Worm (Caenorhabditis elegans) whole organism, L1 larva: Measurements from ENCODE around the gene osta-1.
A peak's percentile ranks its signal among the peaks of the same experiment; 100 is the strongest.

ENCODE experiments used
- C04F5.9 ChIP-seq: sonication (generic microtip); optimal IDR thresholded peaks from 2 replicates; lab custom pipeline; 2016; ENCODE audit warnings: missing genetic modification characterization, missing compliant biosample characterization
- C16A3.4 ChIP-seq: fragments of 150-350 bp; optimal IDR thresholded peaks from 2 replicates; lab custom pipeline; 2014; ENCODE audit warnings: missing biosample characterization, missing genetic modification characterization
- F16B12.6 ChIP-seq: fragments of 150-350 bp; optimal IDR thresholded peaks from 2 replicates; lab custom pipeline; 2014; ENCODE audit warnings: missing biosample characterization, missing genetic modification characterization
- aha-1 ChIP-seq: fragments of 150-350 bp; optimal IDR thresholded peaks from 2 replicates; lab custom pipeline; 2014; ENCODE audit warnings: missing biosample characterization, missing genetic modification characterization
- alr-1 ChIP-seq: fragments of 200-800 bp; sonication (Bioruptor generic); optimal IDR thresholded peaks from 2 replicates; lab custom pipeline; 2018; ENCODE audit warnings: borderline replicate concordance, mild to moderate bottlenecking, missing genetic modification characterization, missing compliant biosample characterization
- ama-1 ChIP-seq: fragments of 150-350 bp; optimal IDR thresholded peaks from 2 replicates; lab custom pipeline; 2014
- ceh-82 ChIP-seq, 3 experiments: fragments of 150-350 bp in 1 of 3; sonication (generic microtip) in 2 of 3; optimal IDR thresholded peaks; 2 replicates each; lab custom pipeline; 2014 to 2017; ENCODE audit warnings: missing biosample characterization in 3 of 3, missing genetic modification characterization in 3 of 3
- ceh-88 ChIP-seq: fragments of 200-800 bp; sonication (Bioruptor generic); IDR thresholded peaks from 2 replicates; pipeline ENCODE4 v1.3.6; 2022; ENCODE audit warnings: missing genetic modification characterization, missing compliant biosample characterization
- ceh-90 ChIP-seq: sonication (generic microtip); optimal IDR thresholded peaks from 2 replicates; lab custom pipeline; 2016; ENCODE audit warnings: missing genetic modification characterization, missing compliant biosample characterization
- dpl-1 ChIP-seq, 3 experiments: fragments of 150-350 bp in 2 of 3; sonication (generic microtip) in 1 of 3; optimal IDR thresholded peaks; 2 replicates each; lab custom pipeline; 2014 to 2017; ENCODE audit warnings: missing biosample characterization in 3 of 3, missing genetic modification characterization in 3 of 3, missing genetic modification reagents in 3 of 3
- dsc-1 ChIP-seq: sonication (generic microtip); optimal IDR thresholded peaks from 2 replicates; lab custom pipeline; 2016; ENCODE audit warnings: mild to moderate bottlenecking, missing genetic modification characterization, missing compliant biosample characterization
- efl-1 ChIP-seq, 4 experiments: fragments of 150-350 bp; optimal IDR thresholded peaks in 3 of 4; peaks in 1 of 4; 1 replicate in 1 of 4; 2 replicates in 3 of 4; lab custom pipeline; 2014; ENCODE audit warnings: missing biosample characterization in 2 of 4, missing genetic modification characterization in 2 of 4, missing genetic modification reagents in 2 of 4
- efl-3 ChIP-seq: fragments of 200-800 bp; sonication (Bioruptor generic); optimal IDR thresholded peaks from 2 replicates; lab custom pipeline; 2018; ENCODE audit warnings: mild to moderate bottlenecking, missing genetic modification characterization, missing compliant biosample characterization
- egl-13 ChIP-seq: sonication (generic microtip); optimal IDR thresholded peaks from 2 replicates; lab custom pipeline; 2016; ENCODE audit warnings: missing genotype, missing genetic modification reagents, missing genetic modification characterization, missing compliant biosample characterization
- elt-2 ChIP-seq: sonication (generic microtip); optimal IDR thresholded peaks from 2 replicates; lab custom pipeline; 2016; ENCODE audit warnings: missing genetic modification characterization, mild to moderate bottlenecking, inconsistent platforms, missing compliant biosample characterization, missing genetic modification reagents
- elt-3 ChIP-seq, 6 experiments: fragments of 150-350 bp in 1 of 6; sonication (generic microtip); optimal IDR thresholded peaks; 2 replicates each; lab custom pipeline; 2017 to 2018; ENCODE audit warnings: missing biosample characterization in 6 of 6, missing genetic modification characterization in 6 of 6, inconsistent platforms in 1 of 6
- fkh-4 ChIP-seq: sonication (generic microtip); optimal IDR thresholded peaks from 2 replicates; lab custom pipeline; 2016; ENCODE audit warnings: missing compliant biosample characterization, missing genetic modification characterization, borderline replicate concordance
- fkh-8 ChIP-seq: sonication (generic microtip); optimal IDR thresholded peaks from 2 replicates; lab custom pipeline; 2016; ENCODE audit warnings: mild to moderate bottlenecking, missing genetic modification characterization, missing compliant biosample characterization
- fos-1 ChIP-seq: fragments of 150-350 bp; optimal IDR thresholded peaks from 2 replicates; lab custom pipeline; 2014; ENCODE audit warnings: missing biosample characterization, missing genetic modification characterization
- grh-1 ChIP-seq: fragments of 200-800 bp; sonication (Bioruptor generic); IDR thresholded peaks from 2 replicates; pipeline ENCODE4 v1.3.6; 2022; ENCODE audit warnings: missing genetic modification reagents, missing genetic modification characterization, missing compliant biosample characterization
- hlh-17 ChIP-seq: fragments of 200-800 bp; sonication (Bioruptor generic); optimal IDR thresholded peaks from 2 replicates; lab custom pipeline; 2018; ENCODE audit warnings: missing genetic modification characterization, mild to moderate bottlenecking, missing compliant biosample characterization, moderate library complexity, borderline replicate concordance
- hlh-4 ChIP-seq: sonication (generic microtip); optimal IDR thresholded peaks from 2 replicates; lab custom pipeline; 2016; ENCODE audit warnings: mild to moderate bottlenecking, missing genetic modification characterization, missing compliant biosample characterization
- hpl-2 ChIP-seq: fragments of 150-350 bp; optimal IDR thresholded peaks from 2 replicates; lab custom pipeline; 2014; ENCODE audit warnings: missing biosample characterization, missing genetic modification reagents, missing genetic modification characterization
- jun-1 ChIP-seq: fragments of 150-350 bp; optimal IDR thresholded peaks from 2 replicates; lab custom pipeline; 2014; ENCODE audit warnings: missing biosample characterization, missing genetic modification reagents, missing genetic modification characterization
- lin-13 ChIP-seq: fragments of 150-350 bp; optimal IDR thresholded peaks from 2 replicates; lab custom pipeline; 2014; ENCODE audit warnings: missing biosample characterization, missing genetic modification reagents, missing genetic modification characterization
- lin-35 ChIP-seq, 2 experiments: fragments of 150-350 bp; optimal IDR thresholded peaks; 2 replicates each; lab custom pipeline; 2014; ENCODE audit warnings: missing biosample characterization in 2 of 2, missing genetic modification characterization in 2 of 2, missing genetic modification reagents in 2 of 2
- lin-39 ChIP-seq: fragments of 150-350 bp; optimal IDR thresholded peaks from 2 replicates; lab custom pipeline; 2014; ENCODE audit warnings: missing biosample characterization, missing genetic modification reagents, missing genetic modification characterization
- lsy-2 ChIP-seq, 2 experiments: fragments of 150-350 bp; optimal IDR thresholded peaks; 2 replicates each; lab custom pipeline; 2014; ENCODE audit warnings: missing biosample characterization in 2 of 2, missing genetic modification characterization in 2 of 2
- mab-9 ChIP-seq: fragments of 200-800 bp; sonication (Bioruptor generic); IDR thresholded peaks from 2 replicates; pipeline ENCODE4 v1.3.6; 2022; ENCODE audit warnings: missing genetic modification reagents, missing genetic modification characterization, missing compliant biosample characterization
- mdl-1 ChIP-seq, 2 experiments: fragments of 150-350 bp; optimal IDR thresholded peaks; 2 replicates each; lab custom pipeline; 2014 to 2017; ENCODE audit warnings: missing biosample characterization in 2 of 2, missing genetic modification characterization in 2 of 2, inconsistent platforms in 1 of 2
- mep-1 ChIP-seq: fragments of 150-350 bp; optimal IDR thresholded peaks from 2 replicates; lab custom pipeline; 2014; ENCODE audit warnings: missing biosample characterization, missing genetic modification characterization
- nhr-11 ChIP-seq: fragments of 150-350 bp; optimal IDR thresholded peaks from 2 replicates; lab custom pipeline; 2014; ENCODE audit warnings: missing biosample characterization, missing genetic modification characterization
- nhr-19 ChIP-seq: fragments of 200-800 bp; sonication (Bioruptor generic); conservative IDR thresholded peaks from 2 replicates; pipeline ENCODE4 v1.3.6; 2022; ENCODE audit warnings: missing genetic modification characterization, missing compliant biosample characterization
- nhr-20 ChIP-seq: sonication (generic microtip); optimal IDR thresholded peaks from 2 replicates; lab custom pipeline; 2016; ENCODE audit warnings: mild to moderate bottlenecking, missing genetic modification characterization, missing compliant biosample characterization
- nhr-237 ChIP-seq: fragments of 150-350 bp; optimal IDR thresholded peaks from 2 replicates; lab custom pipeline; 2014; ENCODE audit warnings: missing biosample characterization, missing genetic modification characterization
- nhr-47 ChIP-seq: sonication (generic microtip); optimal IDR thresholded peaks from 2 replicates; lab custom pipeline; 2016; ENCODE audit warnings: mild to moderate bottlenecking, missing genetic modification characterization, moderate library complexity, missing compliant biosample characterization
- nhr-84 ChIP-seq: sonication (generic microtip); optimal IDR thresholded peaks from 2 replicates; lab custom pipeline; 2017; ENCODE audit warnings: missing biosample characterization, missing genetic modification characterization
- nhr-85 ChIP-seq: sonication (generic microtip); peaks from one replicate; lab custom pipeline; 2016; ENCODE audit warnings: missing genetic modification characterization, inconsistent platforms, missing compliant biosample characterization
- nhr-90 ChIP-seq: sonication (generic microtip); optimal IDR thresholded peaks from 2 replicates; lab custom pipeline; 2016; ENCODE audit warnings: mild to moderate bottlenecking, missing genetic modification characterization, missing compliant biosample characterization; ENCODE audit not compliant: poor library complexity
- pag-3 ChIP-seq: sonication (generic microtip); optimal IDR thresholded peaks from 2 replicates; lab custom pipeline; 2017; ENCODE audit warnings: missing genetic modification characterization, mild to moderate bottlenecking, missing compliant biosample characterization, antibody characterized with exemption, borderline replicate concordance; ENCODE audit not compliant: insufficient read depth
- skn-1 ChIP-seq: fragments of 150-350 bp; optimal IDR thresholded peaks from 2 replicates; lab custom pipeline; 2014; ENCODE audit warnings: missing biosample characterization, missing genetic modification characterization
- snu-23 ChIP-seq: sonication (generic microtip); optimal IDR thresholded peaks from 2 replicates; lab custom pipeline; 2016; ENCODE audit warnings: missing genetic modification characterization, missing compliant biosample characterization
- sptf-1 ChIP-seq: fragments of 150-350 bp; optimal IDR thresholded peaks from 2 replicates; lab custom pipeline; 2014; ENCODE audit warnings: missing biosample characterization, missing genetic modification characterization
- sup-37 ChIP-seq: fragments of 200-800 bp; sonication (Bioruptor generic); optimal IDR thresholded peaks from 2 replicates; lab custom pipeline; 2018; ENCODE audit warnings: mild to moderate bottlenecking, missing genetic modification characterization, missing compliant biosample characterization
- swsn-7 ChIP-seq: sonication (generic microtip); optimal IDR thresholded peaks from 2 replicates; lab custom pipeline; 2016; ENCODE audit warnings: missing genetic modification characterization, missing compliant biosample characterization
- unc-130 ChIP-seq: fragments of 150-350 bp; optimal IDR thresholded peaks from 2 replicates; lab custom pipeline; 2017; ENCODE audit warnings: missing biosample characterization, missing genetic modification characterization, inconsistent platforms
- unc-30 ChIP-seq: sonication (generic microtip); optimal IDR thresholded peaks from 2 replicates; lab custom pipeline; 2017; ENCODE audit warnings: missing biosample characterization, missing genetic modification characterization
- unc-86 ChIP-seq: sonication (generic microtip); optimal IDR thresholded peaks from 2 replicates; lab custom pipeline; 2016; ENCODE audit warnings: missing genetic modification characterization, missing compliant biosample characterization
- unc-98 ChIP-seq: fragments of 200-800 bp; sonication (Bioruptor generic); IDR thresholded peaks from 2 replicates; pipeline ENCODE4 v1.3.6; 2022; ENCODE audit warnings: missing genetic modification characterization, missing compliant biosample characterization
- vab-15 ChIP-seq: sonication (generic microtip); optimal IDR thresholded peaks from 2 replicates; lab custom pipeline; 2017; ENCODE audit warnings: missing genotype, mild to moderate bottlenecking, missing genetic modification characterization, missing compliant biosample characterization
- xbp-1 ChIP-seq: sonication (generic microtip); optimal IDR thresholded peaks from 2 replicates; lab custom pipeline; 2016; ENCODE audit warnings: missing genetic modification characterization, missing compliant biosample characterization
- zip-4 ChIP-seq: fragments of 200-800 bp; sonication (Bioruptor generic); optimal IDR thresholded peaks from 2 replicates; lab custom pipeline; 2018; ENCODE audit warnings: mild to moderate bottlenecking, missing genetic modification characterization, moderate library complexity, missing compliant biosample characterization

The osta-1 gene

ce11 chrII:24559-24998, 18.1 kb downstream of the osta-1 start, which contains the start of gene enee-1 (continued):
- TF ChIP-seq zip-4 (GFP tag; lab: Kevin White, UChicago): peak; percentile 32
- peak; percentile 85 to 96 for TF ChIP-seq efl-1 (optimal IDR thresholded peaks at IDR 0.05; lab: Kevin White, UChicago)
- TF ChIP-seq efl-1 (GFP tag; optimal IDR thresholded peaks at IDR 0.05 in 1 of 2; lab: Kevin White, UChicago): peak; percentile 98 to 100
- peak; percentile 91 for TF ChIP-seq C16A3.4 (tag; lab: Kevin White, UChicago)
- TF ChIP-seq lin-13 (GFP tag; lab: Kevin White, UChicago): peak; percentile 90
- no peak for TF ChIP-seq hpl-2 (GFP tag; lab: Kevin White, UChicago)
- peak; percentile 68 for TF ChIP-seq F16B12.6 (tag; lab: Kevin White, UChicago)
- TF ChIP-seq vab-15 (tag; lab: Kevin White, UChicago): no peak
- peak; percentile 22 for TF ChIP-seq nhr-237
- peak; percentile 72 for TF ChIP-seq grh-1 (GFP tag; lab: Robert Waterston, UW)
- TF ChIP-seq lin-35 (GFP tag; optimal IDR thresholded peaks at IDR 0.05; lab: Kevin White, UChicago): peak; percentile 98 to 100
- TF ChIP-seq aha-1 (tag; lab: Kevin White, UChicago): peak; percentile 61
- TF ChIP-seq nhr-19 (GFP tag; lab: Robert Waterston, UW): peak; percentile 84
- TF ChIP-seq alr-1 (tag; lab: Kevin White, UChicago): no peak
- no peak for TF ChIP-seq pag-3 (tag; lab: Kevin White, UChicago)
- peak; percentile 93 for TF ChIP-seq nhr-47
- peak; percentile 89 to 93 (median 92) for TF ChIP-seq ceh-82 (tag; optimal IDR thresholded peaks at IDR 0.05; lab: Kevin White, UChicago)
- TF ChIP-seq ceh-88 (GFP tag; lab: Robert Waterston, UW): peak; percentile 72
- peak; percentile 61 for TF ChIP-seq sup-37
- peak; percentile 72 for TF ChIP-seq nhr-90
- TF ChIP-seq nhr-85: peak; percentile 87
- TF ChIP-seq mab-9 (GFP tag; lab: Robert Waterston, UW): peak; percentile 56
- peak; percentile 80 for TF ChIP-seq fos-1 (tag; lab: Kevin White, UChicago)
- peak; percentile 86 for TF ChIP-seq jun-1 (tag; lab: Kevin White, UChicago)
- TF ChIP-seq elt-2: peak; percentile 45
- TF ChIP-seq mep-1 (tag; lab: Kevin White, UChicago): peak; percentile 90
- TF ChIP-seq swsn-7: peak; percentile 86
- TF ChIP-seq ama-1 (lab: Kevin White, UChicago): peak; percentile 94
- TF ChIP-seq C04F5.9: peak; percentile 72
- peak; percentile 71 for TF ChIP-seq egl-13 (tag; lab: Kevin White, UChicago)
- peak; percentile 87 for TF ChIP-seq fkh-8 (tag; lab: Kevin White, UChicago)
- TF ChIP-seq nhr-84 (tag; lab: Kevin White, UChicago): no peak
- TF ChIP-seq hlh-17 (GFP tag; lab: Kevin White, UChicago): no peak
- peak; percentile 50 for TF ChIP-seq fkh-4
- peak; percentile 86 for TF ChIP-seq skn-1 (tag; lab: Kevin White, UChicago)
- TF ChIP-seq unc-130: peak; percentile 76
- TF ChIP-seq unc-86 (tag; lab: Kevin White, UChicago): peak; percentile 84
- TF ChIP-seq xbp-1 (tag; lab: Kevin White, UChicago): peak; percentile 82
- TF ChIP-seq hlh-4 (tag; lab: Kevin White, UChicago): no peak
- TF ChIP-seq elt-3 (tag; optimal IDR thresholded peaks at IDR 0.05; lab: Kevin White, UChicago): peak in 2 of 6 experiments; percentile 61 to 69
- TF ChIP-seq nhr-11 (tag; lab: Kevin White, UChicago): peak; percentile 56
- TF ChIP-seq snu-23 (GFP tag; lab: Kevin White, UChicago): peak; percentile 91
- TF ChIP-seq lin-39 (tag; lab: Kevin White, UChicago): peak; percentile 89
- no peak for TF ChIP-seq efl-3
- peak; percentile 95 to 99 (median 98) for TF ChIP-seq dpl-1 (GFP tag; optimal IDR thresholded peaks at IDR 0.05; lab: Kevin White, UChicago)
- TF ChIP-seq ceh-90: no peak
- TF ChIP-seq nhr-20: peak; percentile 81
- no peak for TF ChIP-seq unc-98 (GFP tag; lab: Robert Waterston, UW)
- no peak for TF ChIP-seq sptf-1
- peak in 1 of 2 experiments; percentile 80 for TF ChIP-seq mdl-1 (tag; optimal IDR thresholded peaks at IDR 0.05; lab: Kevin White, UChicago)
- peak; percentile 88 for TF ChIP-seq dsc-1 (tag; lab: Kevin White, UChicago)
- TF ChIP-seq lsy-2 (tag; optimal IDR thresholded peaks at IDR 0.05; lab: Kevin White, UChicago): peak; percentile 89 to 95
- TF ChIP-seq unc-30 (tag; lab: Kevin White, UChicago): no peak
